Fruit fly (Drosophila melanogaster) whole organism: ENCODE measurements around the gene CG13005.

ENCODE experiments used
- CG8478 ChIP-seq: fragments of >200 bp; optimal IDR thresholded peaks from 2 replicates; lab custom pipeline; 2018; ENCODE audit warnings: inconsistent platforms
- EcR ChIP-seq, 2 experiments: fragments of >200 bp; optimal IDR thresholded peaks; 2 replicates each; lab custom pipeline; 2017; ENCODE audit warnings: missing biosample characterization in 2 of 2, missing genetic modification characterization in 2 of 2, missing genetic modification reagents in 2 of 2
- pan ChIP-seq: fragments of >200 bp; optimal IDR thresholded peaks from 2 replicates; lab custom pipeline; 2017
- usp ChIP-seq: fragments of >200 bp; optimal IDR thresholded peaks from 2 replicates; lab custom pipeline; 2017; ENCODE audit warnings: missing biosample characterization, missing genetic modification characterization, mixed read lengths

DNA sequence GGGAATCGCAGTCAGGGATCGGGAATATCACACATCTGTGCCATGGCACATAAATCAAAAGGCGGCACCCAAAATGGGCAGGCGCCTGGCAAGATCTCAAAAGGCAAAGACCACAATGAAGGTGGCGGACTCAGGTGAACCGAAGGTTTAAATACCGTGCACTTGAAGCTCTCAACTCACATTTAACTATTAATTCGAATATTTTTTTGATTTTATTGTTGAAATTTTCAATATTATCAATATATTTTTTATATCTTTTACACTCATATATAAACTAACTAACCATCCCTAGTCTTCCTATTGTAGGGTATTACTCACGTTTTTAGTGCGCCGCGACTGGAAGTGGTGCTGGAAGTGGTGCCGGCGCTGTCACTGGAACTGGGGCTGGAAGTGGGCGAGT, 45.5 kb downstream of the CG13005 start:
- no peak for TF ChIP-seq EcR (GFP tag; optimal IDR thresholded peaks at IDR 0.05; lab: Kevin White, UChicago)
- TF ChIP-seq CG8478, result no peak
- TF ChIP-seq pan, result no peak
- TF ChIP-seq usp (GFP tag; lab: Kevin White, UChicago), result no peak
